Fruit fly (Drosophila melanogaster) whole organism, embryonic: ENCODE measurements around the gene SamDC.

Source experiments
- Ada2b ChIP-seq: fragments of 200-800 bp; sonication (Bioruptor generic); IDR thresholded peaks from 2 replicates; pipeline ENCODE4 v1.3.6; 2022; ENCODE audit warnings: missing biosample characterization, missing genetic modification characterization
- Antp ChIP-seq: fragments of 200-800 bp; sonication (Bioruptor generic); optimal IDR thresholded peaks from 3 replicates; lab custom pipeline; 2016; ENCODE audit warnings: missing biosample characterization, missing genetic modification characterization
- CG10462 ChIP-seq: fragments of 200-800 bp; sonication (Bioruptor generic); optimal IDR thresholded peaks from 2 replicates; lab custom pipeline; 2016; ENCODE audit warnings: missing biosample characterization, missing genetic modification characterization
- CG10959 ChIP-seq: fragments of 200-800 bp; sonication (Bioruptor generic); IDR thresholded peaks from 2 replicates; pipeline ENCODE4 v1.3.6; 2022; ENCODE audit warnings: missing biosample characterization, missing genetic modification characterization
- CG11398 ChIP-seq: fragments of 200-800 bp; sonication (Bioruptor generic); optimal IDR thresholded peaks from 2 replicates; lab custom pipeline; 2016; ENCODE audit warnings: missing biosample characterization, missing genetic modification characterization
- CG14014 ChIP-seq: fragments of 200-800 bp; sonication (Bioruptor generic); IDR thresholded peaks from 2 replicates; pipeline ENCODE4 v1.3.6; 2022; ENCODE audit warnings: missing biosample characterization, missing genetic modification characterization
- CG14441 ChIP-seq: fragments of 200-800 bp; sonication (Bioruptor generic); IDR thresholded peaks from 2 replicates; pipeline ENCODE4 v1.3.6; 2022; ENCODE audit warnings: missing biosample characterization, missing genetic modification characterization
- CG17186 ChIP-seq: fragments of 200-800 bp; sonication (Bioruptor generic); optimal IDR thresholded peaks from 3 replicates; lab custom pipeline; 2017; ENCODE audit warnings: missing biosample characterization, missing genetic modification reagents, missing genetic modification characterization
- CG17328 ChIP-seq: fragments of 200-800 bp; sonication (Bioruptor generic); IDR thresholded peaks from 2 replicates; pipeline ENCODE4 v1.3.6; 2022; ENCODE audit warnings: missing biosample characterization, missing genetic modification characterization
- CG18011 ChIP-seq: fragments of 200-800 bp; sonication (Bioruptor generic); optimal IDR thresholded peaks from 2 replicates; lab custom pipeline; 2017; ENCODE audit warnings: missing biosample characterization, missing genetic modification characterization, mild to moderate bottlenecking, moderate library complexity, missing genotype
- CG2678 ChIP-seq: fragments of 200-800 bp; sonication (Bioruptor generic); optimal IDR thresholded peaks from 3 replicates; lab custom pipeline; 2019; ENCODE audit warnings: missing biosample characterization, mild to moderate bottlenecking, missing genetic modification characterization, moderate library complexity
- CG33213 ChIP-seq: fragments of 200-800 bp; sonication (Bioruptor generic); optimal IDR thresholded peaks from 3 replicates; lab custom pipeline; 2016; ENCODE audit warnings: missing biosample characterization, missing genetic modification characterization
- CG3838 ChIP-seq: fragments of 200-800 bp; sonication (Bioruptor generic); optimal IDR thresholded peaks from 3 replicates; lab custom pipeline; 2016; ENCODE audit warnings: missing biosample characterization, missing genetic modification characterization
- CG4730 ChIP-seq: fragments of 200-800 bp; sonication (Bioruptor generic); IDR thresholded peaks from 2 replicates; pipeline ENCODE4 v1.3.6; 2022; ENCODE audit warnings: missing biosample characterization, missing genetic modification characterization
- CG5180 ChIP-seq: fragments of 200-800 bp; sonication (Bioruptor generic); optimal IDR thresholded peaks from 3 replicates; lab custom pipeline; 2017; ENCODE audit warnings: missing biosample characterization, missing genetic modification characterization, mild to moderate bottlenecking, moderate library complexity, missing genetic modification reagents
- CG5953 ChIP-seq: fragments of 200-800 bp; sonication (Bioruptor generic); IDR thresholded peaks from 2 replicates; pipeline ENCODE4 v1.3.6; 2022; ENCODE audit warnings: missing biosample characterization, missing genetic modification characterization
- CG6272 ChIP-seq: fragments of 200-800 bp; sonication (Bioruptor generic); IDR thresholded peaks from 2 replicates; pipeline ENCODE4 v1.3.6; 2022; ENCODE audit warnings: missing biosample characterization, missing genetic modification characterization
- CG6683 ChIP-seq: fragments of 200-800 bp; sonication (Bioruptor generic); optimal IDR thresholded peaks from 2 replicates; lab custom pipeline; 2017; ENCODE audit warnings: missing biosample characterization, mild to moderate bottlenecking, missing genetic modification characterization, missing genetic modification reagents
- CG6765 ChIP-seq: fragments of 200-800 bp; sonication (Bioruptor generic); optimal IDR thresholded peaks from 3 replicates; lab custom pipeline; 2017; ENCODE audit warnings: missing biosample characterization, mild to moderate bottlenecking, missing genetic modification characterization
- CG7556 ChIP-seq: fragments of 200-800 bp; sonication (Bioruptor generic); optimal IDR thresholded peaks from 2 replicates; lab custom pipeline; 2017; ENCODE audit warnings: missing biosample characterization, mild to moderate bottlenecking, missing genetic modification characterization
- CG7987 ChIP-seq: fragments of 200-800 bp; sonication (Bioruptor generic); optimal IDR thresholded peaks from 2 replicates; lab custom pipeline; 2018; ENCODE audit warnings: missing biosample characterization, mild to moderate bottlenecking, missing genetic modification characterization, moderate library complexity
- CG9727 ChIP-seq: fragments of 200-800 bp; sonication (Bioruptor generic); optimal IDR thresholded peaks from 3 replicates; lab custom pipeline; 2017; ENCODE audit warnings: missing biosample characterization, mild to moderate bottlenecking, missing genetic modification characterization
- CG9876 ChIP-seq: fragments of 200-800 bp; sonication (Bioruptor generic); optimal IDR thresholded peaks from 2 replicates; lab custom pipeline; 2016; ENCODE audit warnings: missing biosample characterization, missing genetic modification characterization
- Deaf1 ChIP-seq: fragments of 200-800 bp; optimal IDR thresholded peaks from 3 replicates; lab custom pipeline; 2019; ENCODE audit warnings: missing biosample characterization, mild to moderate bottlenecking, missing genetic modification characterization, moderate library complexity
- GATAe ChIP-seq: fragments of 200-800 bp; sonication (Bioruptor generic); conservative IDR thresholded peaks from 2 replicates; pipeline ENCODE4 v1.3.6; 2022; ENCODE audit warnings: missing biosample characterization, missing genetic modification characterization
- Meics ChIP-seq: fragments of 200-800 bp; sonication (Bioruptor generic); optimal IDR thresholded peaks from 2 replicates; lab custom pipeline; 2017; ENCODE audit warnings: missing biosample characterization, mild to moderate bottlenecking, missing genetic modification characterization
- Neu2 ChIP-seq: fragments of 200-800 bp; sonication (Bioruptor generic); optimal IDR thresholded peaks from 3 replicates; lab custom pipeline; 2016; ENCODE audit warnings: missing biosample characterization, missing genetic modification characterization, borderline replicate concordance
- Oaz ChIP-seq: fragments of 200-800 bp; sonication (Bioruptor generic); IDR thresholded peaks from 2 replicates; pipeline ENCODE4 v1.3.6; 2022; ENCODE audit warnings: missing biosample characterization, missing genetic modification characterization
- Stat92E ChIP-seq, 3 experiments: fragments of >200 bp in 2 of 3; fragments of 200-800 bp in 1 of 3; sonication (Bioruptor generic) in 1 of 3; optimal IDR thresholded peaks; 2 replicates each; lab custom pipeline; 2017 to 2019; ENCODE audit warnings: missing biosample characterization in 3 of 3, missing genetic modification characterization in 3 of 3, mild to moderate bottlenecking in 1 of 3, moderate library complexity in 1 of 3
- YL-1 ChIP-seq: fragments of 200-800 bp; sonication (Bioruptor generic); optimal IDR thresholded peaks from 3 replicates; lab custom pipeline; 2017; ENCODE audit warnings: missing biosample characterization, mild to moderate bottlenecking, missing genetic modification characterization
- ab ChIP-seq: fragments of 200-800 bp; sonication (Bioruptor generic); optimal IDR thresholded peaks from 2 replicates; lab custom pipeline; 2016; ENCODE audit warnings: missing biosample characterization, missing genetic modification characterization
- aop ChIP-seq: fragments of 200-800 bp; sonication (Bioruptor generic); IDR thresholded peaks from 2 replicates; pipeline ENCODE4 v1.3.6; 2022; ENCODE audit warnings: missing biosample characterization, missing genetic modification characterization
- ara ChIP-seq: fragments of 200-800 bp; sonication (Bioruptor generic); IDR thresholded peaks from 2 replicates; pipeline ENCODE4 v1.3.6; 2022; ENCODE audit warnings: missing biosample characterization, missing genetic modification characterization
- bsh ChIP-seq, 2 experiments: fragments of 200-800 bp; sonication (Bioruptor generic); optimal IDR thresholded peaks; 2 replicates each; lab custom pipeline; 2017 to 2018; ENCODE audit warnings: mild to moderate bottlenecking in 2 of 2, missing biosample characterization in 2 of 2, missing genetic modification characterization in 2 of 2, moderate library complexity in 1 of 2
- cato ChIP-seq: fragments of 200-800 bp; sonication (Bioruptor generic); optimal IDR thresholded peaks from 2 replicates; lab custom pipeline; 2016; ENCODE audit warnings: missing biosample characterization, missing genetic modification characterization, borderline replicate concordance
- cg ChIP-seq: fragments of 200-800 bp; sonication (Bioruptor generic); optimal IDR thresholded peaks from 3 replicates; lab custom pipeline; 2019; ENCODE audit warnings: missing biosample characterization, mild to moderate bottlenecking, missing genetic modification characterization, moderate library complexity
- crp ChIP-seq, 2 experiments: fragments of 200-800 bp; sonication (Bioruptor generic); optimal IDR thresholded peaks; 2 replicates in 1 of 2; 3 replicates in 1 of 2; lab custom pipeline; 2017; ENCODE audit warnings: missing biosample characterization in 2 of 2, missing genetic modification characterization in 2 of 2, mild to moderate bottlenecking in 1 of 2, moderate library complexity in 1 of 2
- emc ChIP-seq: fragments of 200-800 bp; sonication (Bioruptor generic); optimal IDR thresholded peaks from 2 replicates; lab custom pipeline; 2016; ENCODE audit warnings: missing biosample characterization, missing genetic modification characterization
- fd96Cb ChIP-seq: fragments of 200-800 bp; sonication (Bioruptor generic); optimal IDR thresholded peaks from 2 replicates; lab custom pipeline; 2018; ENCODE audit warnings: missing biosample characterization, mild to moderate bottlenecking, missing genetic modification characterization, moderate library complexity
- kay ChIP-seq: fragments of 200-800 bp; sonication (Bioruptor generic); optimal IDR thresholded peaks from 2 replicates; lab custom pipeline; 2016; ENCODE audit warnings: missing biosample characterization, missing genetic modification characterization
- luna ChIP-seq: fragments of 200-800 bp; sonication (Bioruptor generic); optimal IDR thresholded peaks from 2 replicates; lab custom pipeline; 2016; ENCODE audit warnings: missing biosample characterization, missing genetic modification characterization
- nmo ChIP-seq: fragments of 200-800 bp; sonication (Bioruptor generic); optimal IDR thresholded peaks from 2 replicates; lab custom pipeline; 2018; ENCODE audit warnings: missing biosample characterization, mild to moderate bottlenecking, missing genetic modification characterization, moderate library complexity
- phol ChIP-seq: fragments of 200-800 bp; sonication (Bioruptor generic); optimal IDR thresholded peaks from 3 replicates; lab custom pipeline; 2018; ENCODE audit warnings: missing biosample characterization, mild to moderate bottlenecking, missing genetic modification characterization, moderate library complexity
- pum ChIP-seq: fragments of 200-800 bp; sonication (Bioruptor generic); optimal IDR thresholded peaks from 2 replicates; lab custom pipeline; 2016; ENCODE audit warnings: missing biosample characterization, missing genetic modification characterization
- scrt ChIP-seq: fragments of 200-800 bp; sonication (Bioruptor generic); optimal IDR thresholded peaks from 2 replicates; lab custom pipeline; 2018; ENCODE audit warnings: missing biosample characterization, mild to moderate bottlenecking, missing genetic modification characterization, moderate library complexity
- slp2 ChIP-seq: fragments of 200-800 bp; sonication (Bioruptor generic); optimal IDR thresholded peaks from 2 replicates; lab custom pipeline; 2016; ENCODE audit warnings: missing biosample characterization, missing genetic modification characterization
- sna ChIP-seq: fragments of 200-800 bp; sonication (Bioruptor generic); IDR thresholded peaks from 2 replicates; pipeline ENCODE4 v1.3.6; 2022; ENCODE audit warnings: missing biosample characterization, missing genetic modification characterization; ENCODE audit not compliant: partially characterized antibody
- stwl ChIP-seq: fragments of 200-800 bp; sonication (Bioruptor generic); optimal IDR thresholded peaks from 3 replicates; lab custom pipeline; 2018; ENCODE audit warnings: missing biosample characterization, mild to moderate bottlenecking, missing genetic modification characterization, moderate library complexity
- tup ChIP-seq: fragments of 200-800 bp; sonication (Bioruptor generic); optimal IDR thresholded peaks from 2 replicates; lab custom pipeline; 2016; ENCODE audit warnings: missing biosample characterization, mild to moderate bottlenecking, missing genetic modification characterization, moderate library complexity

The SamDC gene

dm6 chr2L:10299077-10299809 lies 40.0 kb upstream of the SamDC start (continued):
- TF ChIP-seq stwl (tag; lab: Kevin White, UChicago) = no peak
- no peak for TF ChIP-seq CG5953
- no peak for TF ChIP-seq Stat92E (GFP tag; optimal IDR thresholded peaks at IDR 0.05; lab: Kevin White, UChicago)
- no peak for TF ChIP-seq slp2 (GFP tag; lab: Kevin White, UChicago)
- peak in 1 of 2 experiments; percentile 25 for TF ChIP-seq bsh (GFP tag; optimal IDR thresholded peaks at IDR 0.05; lab: Kevin White, UChicago)
- TF ChIP-seq scrt (GFP tag; lab: Kevin White, UChicago) = no peak
- TF ChIP-seq CG4730 = no peak
- peak; percentile 5 for TF ChIP-seq phol (tag; lab: Kevin White, UChicago)
- no peak for TF ChIP-seq ab
- TF ChIP-seq luna = no peak
- TF ChIP-seq Antp = no peak
- TF ChIP-seq CG6683 = no peak
- TF ChIP-seq emc (GFP tag; lab: Kevin White, UChicago) = no peak
- TF ChIP-seq aop (GFP tag; lab: Robert Waterston, UW) = no peak
- no peak for TF ChIP-seq CG10462
- peak; percentile 30 for TF ChIP-seq nmo (GFP tag; lab: Kevin White, UChicago)
- TF ChIP-seq CG6765 = no peak
- no peak for TF ChIP-seq cato (GFP tag; lab: Kevin White, UChicago)
- no peak for TF ChIP-seq YL-1 (GFP tag; lab: Kevin White, UChicago)
- no peak for TF ChIP-seq CG17328
- TF ChIP-seq Ada2b (GFP tag; lab: Robert Waterston, UW) = no peak
- no peak for TF ChIP-seq CG6272 (GFP tag; lab: Robert Waterston, UW)
- no peak for TF ChIP-seq crp (GFP tag; optimal IDR thresholded peaks at IDR 0.05; lab: Kevin White, UChicago)
- TF ChIP-seq ara (GFP tag; lab: Robert Waterston, UW) = no peak
- TF ChIP-seq Deaf1 (tag; lab: Kevin White, UChicago) = no peak
- no peak for TF ChIP-seq CG7556 (GFP tag; lab: Kevin White, UChicago)
- no peak for TF ChIP-seq CG2678
- no peak for TF ChIP-seq CG7987 (GFP tag; lab: Kevin White, UChicago)
- no peak for TF ChIP-seq pum (GFP tag; lab: Kevin White, UChicago)
- no peak for TF ChIP-seq CG9876 (GFP tag; lab: Kevin White, UChicago)
- no peak for TF ChIP-seq CG5180
- TF ChIP-seq tup (GFP tag; lab: Kevin White, UChicago) = no peak
- TF ChIP-seq CG3838 (GFP tag; lab: Kevin White, UChicago) = no peak
- no peak for TF ChIP-seq CG33213 (GFP tag; lab: Kevin White, UChicago)
- TF ChIP-seq fd96Cb (tag; lab: Kevin White, UChicago) = peak; percentile 9
- no peak for TF ChIP-seq Oaz
- TF ChIP-seq CG18011 (GFP tag; lab: Kevin White, UChicago) = peak; percentile 12
- no peak for TF ChIP-seq sna (GFP tag; lab: Robert Waterston, UW)
- no peak for TF ChIP-seq kay (GFP tag; lab: Kevin White, UChicago)
- no peak for TF ChIP-seq GATAe (GFP tag; lab: Robert Waterston, UW)
- TF ChIP-seq CG11398 (GFP tag; lab: Kevin White, UChicago) = no peak
- no peak for TF ChIP-seq cg (GFP tag; lab: Kevin White, UChicago)
- no peak for TF ChIP-seq CG17186 (GFP tag; lab: Kevin White, UChicago)
- TF ChIP-seq Meics (GFP tag; lab: Kevin White, UChicago) = peak; percentile 3
- no peak for TF ChIP-seq Neu2 (GFP tag; lab: Kevin White, UChicago)
- TF ChIP-seq CG9727 (GFP tag; lab: Kevin White, UChicago) = no peak
- no peak for TF ChIP-seq CG10959 (GFP tag; lab: Robert Waterston, UW)
- no peak for TF ChIP-seq CG14014
- no peak for TF ChIP-seq CG14441 (GFP tag; lab: Robert Waterston, UW)
